4 fruit fly cellular contexts compared by ENCODE assay signal in the genomic region with DNA sequence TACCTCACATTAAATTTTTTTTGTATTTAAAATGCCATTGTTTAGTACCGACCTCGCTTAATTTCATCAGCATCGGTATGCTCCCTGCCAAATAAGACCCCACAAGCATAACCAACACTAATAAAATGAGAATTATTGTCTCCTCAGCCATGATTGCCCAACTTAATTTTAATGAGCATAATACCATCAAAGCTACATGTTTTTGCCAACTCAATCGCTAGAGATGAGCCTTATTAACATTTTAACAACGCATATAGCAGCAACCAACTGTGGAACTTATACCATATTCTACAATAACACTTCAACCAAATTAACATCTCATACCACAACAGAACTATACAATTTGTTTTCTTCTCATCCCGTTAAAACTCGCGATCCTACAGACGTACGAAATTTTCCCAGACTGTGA.
A peak's percentile ranks its signal among the peaks of the same experiment; 100 is the strongest.
TF ChIP-seq lines count a peak whose summit lies in the region.

A gene (minus strand): TSS at position 392 of the 409 bp plus-strand sequence.

- TF ChIP-seq CTCF in whole organism, embryonic (GFP tag; optimal IDR thresholded peaks at IDR 0.05; lab: Kevin White, UChicago) = no peak

TF ChIP-seq in whole organism, adult, 20 proteins besides CTCF, POLR2A, EP300 and RAD21:
- TF ChIP-seq CG33017 (tag; optimal IDR thresholded peaks at IDR 0.05; lab: Kevin White, UChicago) (no peak), Hr96 (GFP tag; optimal IDR thresholded peaks at IDR 0.05; lab: Kevin White, UChicago) (no peak), CG11617 (GFP tag; optimal IDR thresholded peaks at IDR 0.05; lab: Kevin White, UChicago) (peak; percentile 9), Crg-1 (GFP tag; optimal IDR thresholded peaks at IDR 0.05; lab: Kevin White, UChicago) (no peak), Mnt (GFP tag; optimal IDR thresholded peaks at IDR 0.05; lab: Kevin White, UChicago) (no peak), ovo (GFP tag; optimal IDR thresholded peaks at IDR 0.05; lab: Kevin White, UChicago) (no peak), cnc (optimal IDR thresholded peaks at IDR 0.05; lab: Kevin White, UChicago) (no peak), CG1620 (GFP tag; optimal IDR thresholded peaks at IDR 0.05; lab: Kevin White, UChicago) (no peak), Clk (GFP tag; optimal IDR thresholded peaks at IDR 0.05; lab: Kevin White, UChicago) (no peak), bab1 (GFP tag; optimal IDR thresholded peaks at IDR 0.05; lab: Kevin White, UChicago) (peak; percentile 38), cic (GFP tag; optimal IDR thresholded peaks at IDR 0.05; lab: Kevin White, UChicago) (no peak), toe (GFP tag; optimal IDR thresholded peaks at IDR 0.05; lab: Kevin White, UChicago) (no peak), CG12768 (GFP tag; optimal IDR thresholded peaks at IDR 0.05; lab: Kevin White, UChicago) (no peak), kay (GFP tag; lab: Kevin White, UChicago; ENCODE audit: borderline replicate concordance) (peak; percentile 65), pad (GFP tag; optimal IDR thresholded peaks at IDR 0.05; lab: Kevin White, UChicago) (no peak), CG7101 (tag; optimal IDR thresholded peaks at IDR 0.05; lab: Kevin White, UChicago) (no peak), tj (GFP tag; optimal IDR thresholded peaks at IDR 0.05; lab: Kevin White, UChicago) (no peak), CG14711 (tag; optimal IDR thresholded peaks at IDR 0.05; lab: Kevin White, UChicago) (peak; percentile 9), CG5204 (GFP tag; optimal IDR thresholded peaks at IDR 0.05; lab: Kevin White, UChicago) (no peak), CG7045 (GFP tag; optimal IDR thresholded peaks at IDR 0.05; lab: Kevin White, UChicago) (no peak)

TF ChIP-seq in whole organism, embryonic, 481 proteins besides CTCF, POLR2A, EP300 and RAD21 (continues in another document):
- TF ChIP-seq CG11723 (GFP tag; optimal IDR thresholded peaks at IDR 0.05; lab: Kevin White, UChicago) (peak; percentile 86), pfk (GFP tag; optimal IDR thresholded peaks at IDR 0.05; lab: Kevin White, UChicago) (peak; percentile 58), Kr (GFP tag; optimal IDR thresholded peaks at IDR 0.05; lab: Kevin White, UChicago) (no peak), trem (tag; optimal IDR thresholded peaks at IDR 0.05; lab: Kevin White, UChicago) (peak; percentile 26), cg (GFP tag; optimal IDR thresholded peaks at IDR 0.05; lab: Kevin White, UChicago) (peak; percentile 10), ssp (GFP tag; IDR thresholded peaks at IDR 0.05; lab: Robert Waterston, UW) (peak; percentile 98), CG1603 (tag; optimal IDR thresholded peaks at IDR 0.05; lab: Kevin White, UChicago) (peak; percentile 95), CG2712 (tag; optimal IDR thresholded peaks at IDR 0.05; lab: Kevin White, UChicago) (peak; percentile 5), phol (tag; optimal IDR thresholded peaks at IDR 0.05; lab: Kevin White, UChicago) (peak; percentile 32), odd (GFP tag; optimal IDR thresholded peaks at IDR 0.05; lab: Kevin White, UChicago) (peak; percentile 13), p53 (GFP tag; optimal IDR thresholded peaks at IDR 0.05; lab: Kevin White, UChicago) (no peak), CG12659 (GFP tag; optimal IDR thresholded peaks at IDR 0.05; lab: Kevin White, UChicago) (peak; percentile 73), Six4 (GFP tag; optimal IDR thresholded peaks at IDR 0.05; lab: Kevin White, UChicago) (no peak), CG12236 (GFP tag; optimal IDR thresholded peaks at IDR 0.05; lab: Kevin White, UChicago) (no peak), btn (GFP tag; optimal IDR thresholded peaks at IDR 0.05; lab: Kevin White, UChicago) (no peak), nmo (GFP tag; optimal IDR thresholded peaks at IDR 0.05; lab: Kevin White, UChicago) (peak; percentile 12), CG17802 (tag; optimal IDR thresholded peaks at IDR 0.05; lab: Kevin White, UChicago) (peak; percentile 96), Ets97D (GFP tag; optimal IDR thresholded peaks at IDR 0.05; lab: Kevin White, UChicago) (peak; percentile 5), CG4282 (GFP tag; optimal IDR thresholded peaks at IDR 0.05; lab: Kevin White, UChicago) (no peak), eve (GFP tag; optimal IDR thresholded peaks at IDR 0.05; lab: Kevin White, UChicago) (peak in 1 of 2 experiments; percentile 74), row (GFP tag; IDR thresholded peaks at IDR 0.05; lab: Robert Waterston, UW) (peak; percentile 77), Opbp (GFP tag; IDR thresholded peaks at IDR 0.05; lab: Robert Waterston, UW; ENCODE audit: partially characterized antibody) (no peak), CG14965 (GFP tag; optimal IDR thresholded peaks at IDR 0.05; lab: Kevin White, UChicago; ENCODE audit: borderline replicate concordance) (no peak)

TF ChIP-seq in whole organism, prepupa, 60 proteins besides CTCF, POLR2A, EP300 and RAD21:
- TF ChIP-seq Eip78C (GFP tag; lab: Kevin White, UChicago) (peak; percentile 72), CG6854 (GFP tag; optimal IDR thresholded peaks at IDR 0.05; lab: Kevin White, UChicago) (no peak)

TF ChIP-seq in whole organism, wandering third instar larva, 38 proteins besides CTCF, POLR2A, EP300 and RAD21:
- no peak for TF ChIP-seq Hr83 (GFP tag; optimal IDR thresholded peaks at IDR 0.05; lab: Kevin White, UChicago; ENCODE audit: poor library complexity, severe bottlenecking)
- TF ChIP-seq Rel (GFP tag; optimal IDR thresholded peaks at IDR 0.05; lab: Kevin White, UChicago) = no peak
- peak; percentile 1 for TF ChIP-seq Rel (tag; optimal IDR thresholded peaks at IDR 0.05; lab: Kevin White, UChicago)
- peak; percentile 72 for TF ChIP-seq Hr78 (GFP tag; optimal IDR thresholded peaks at IDR 0.05; lab: Kevin White, UChicago)
- TF ChIP-seq pan (optimal IDR thresholded peaks at IDR 0.05; lab: Kevin White, UChicago) = no peak
- peak; percentile 32 for TF ChIP-seq woc (GFP tag; optimal IDR thresholded peaks at IDR 0.05; lab: Kevin White, UChicago)
- no peak for TF ChIP-seq foxo (GFP tag; optimal IDR thresholded peaks at IDR 0.05; lab: Kevin White, UChicago)
- no peak for TF ChIP-seq br (GFP tag; optimal IDR thresholded peaks at IDR 0.05; lab: Kevin White, UChicago)
- peak; percentile 93 for TF ChIP-seq N (GFP tag; optimal IDR thresholded peaks at IDR 0.05; lab: Kevin White, UChicago)
- no peak for TF ChIP-seq CG9705 (GFP tag; optimal IDR thresholded peaks at IDR 0.05; lab: Kevin White, UChicago)
- no peak for TF ChIP-seq Sp1 (GFP tag; optimal IDR thresholded peaks at IDR 0.05; lab: Kevin White, UChicago)
- no peak for TF ChIP-seq brk (GFP tag; optimal IDR thresholded peaks at IDR 0.05; lab: Kevin White, UChicago)
- TF ChIP-seq psq (GFP tag; optimal IDR thresholded peaks at IDR 0.05; lab: Kevin White, UChicago) = no peak
